Fruit fly (Drosophila melanogaster) whole organism, prepupa: ENCODE measurements around the gene CG18170.

Experiments
- CG10631 ChIP-seq: fragments of 200-800 bp; sonication (Bioruptor generic); optimal IDR thresholded peaks from 2 replicates; lab custom pipeline; 2016; ENCODE audit warnings: missing biosample characterization, missing genetic modification characterization
- CG11762 ChIP-seq: fragments of 200-800 bp; sonication (Bioruptor generic); optimal IDR thresholded peaks from 3 replicates; lab custom pipeline; 2016; ENCODE audit warnings: missing biosample characterization, missing genetic modification characterization; ENCODE audit not compliant: insufficient read depth
- CG15336 ChIP-seq: fragments of 200-800 bp; sonication (Bioruptor generic); IDR thresholded peaks from 2 replicates; pipeline ENCODE4 v1.3.6; 2022; ENCODE audit warnings: missing biosample characterization, missing genetic modification characterization
- CG1621 ChIP-seq: fragments of 200-800 bp; sonication (Bioruptor generic); optimal IDR thresholded peaks from 3 replicates; lab custom pipeline; 2018; ENCODE audit warnings: missing biosample characterization, mild to moderate bottlenecking, missing genetic modification characterization
- CG16779 ChIP-seq: fragments of 200-800 bp; sonication (Bioruptor generic); optimal IDR thresholded peaks from 3 replicates; lab custom pipeline; 2017; ENCODE audit warnings: missing biosample characterization, mild to moderate bottlenecking, missing genetic modification characterization
- CG3032 ChIP-seq: fragments of 200-800 bp; optimal IDR thresholded peaks from 2 replicates; lab custom pipeline; 2019; ENCODE audit warnings: missing biosample characterization, mild to moderate bottlenecking, missing genetic modification characterization, moderate library complexity
- CG31627 ChIP-seq: fragments of 200-800 bp; sonication (Bioruptor generic); optimal IDR thresholded peaks from 3 replicates; lab custom pipeline; 2016; ENCODE audit warnings: missing biosample characterization, missing genetic modification characterization
- CG34406 ChIP-seq: fragments of 200-800 bp; sonication (Bioruptor generic); optimal IDR thresholded peaks from 3 replicates; lab custom pipeline; 2016; ENCODE audit warnings: missing biosample characterization, missing genetic modification characterization
- CG3919 ChIP-seq: fragments of 200-800 bp; sonication (Bioruptor generic); optimal IDR thresholded peaks from 3 replicates; lab custom pipeline; 2016; ENCODE audit warnings: missing biosample characterization, missing genetic modification characterization
- CG4318 ChIP-seq: fragments of 200-800 bp; sonication (Bioruptor generic); optimal IDR thresholded peaks from 3 replicates; lab custom pipeline; 2017; ENCODE audit warnings: missing biosample characterization, mild to moderate bottlenecking, missing genetic modification characterization
- CG6163 ChIP-seq: fragments of 200-800 bp; sonication (Bioruptor generic); IDR thresholded peaks from 3 replicates; pipeline ENCODE4 v1.3.6; 2022; ENCODE audit warnings: missing biosample characterization, missing genetic modification characterization
- CG6276 ChIP-seq: fragments of 200-800 bp; sonication (Bioruptor generic); optimal IDR thresholded peaks from 2 replicates; lab custom pipeline; 2017; ENCODE audit warnings: missing biosample characterization, mild to moderate bottlenecking, missing genetic modification characterization
- CG6808 ChIP-seq: fragments of 200-800 bp; sonication (Bioruptor generic); optimal IDR thresholded peaks from 3 replicates; lab custom pipeline; 2017; ENCODE audit warnings: missing biosample characterization, missing genetic modification characterization, mild to moderate bottlenecking, moderate library complexity, missing genetic modification reagents
- CG6854 ChIP-seq: fragments of 200-800 bp; sonication (Bioruptor generic); optimal IDR thresholded peaks from 2 replicates; lab custom pipeline; 2017; ENCODE audit warnings: missing biosample characterization, mild to moderate bottlenecking, missing genetic modification characterization
- CG8319 ChIP-seq: fragments of 200-800 bp; sonication (Bioruptor generic); optimal IDR thresholded peaks from 3 replicates; lab custom pipeline; 2016; ENCODE audit warnings: missing biosample characterization, missing genetic modification characterization
- CG8632 ChIP-seq: fragments of 200-800 bp; sonication (Bioruptor generic); optimal IDR thresholded peaks from 3 replicates; lab custom pipeline; 2016; ENCODE audit warnings: missing biosample characterization, missing genetic modification characterization
- CG9139 ChIP-seq: fragments of 200-800 bp; sonication (Bioruptor generic); optimal IDR thresholded peaks from 3 replicates; lab custom pipeline; 2017; ENCODE audit warnings: missing biosample characterization, mild to moderate bottlenecking, missing genetic modification characterization
- Eip78C ChIP-seq: fragments of 200-800 bp; sonication (Bioruptor generic); peaks from one replicate; lab custom pipeline; 2016; ENCODE audit warnings: missing biosample characterization, missing genetic modification characterization
- Ets21C ChIP-seq: fragments of 200-800 bp; sonication (Bioruptor generic); optimal IDR thresholded peaks from 3 replicates; lab custom pipeline; 2016; ENCODE audit warnings: missing biosample characterization, missing genetic modification characterization
- Ets96B ChIP-seq: fragments of 200-800 bp; optimal IDR thresholded peaks from 2 replicates; lab custom pipeline; 2019; ENCODE audit warnings: missing biosample characterization, mild to moderate bottlenecking, missing genetic modification characterization, moderate library complexity
- Hr38 ChIP-seq: sonication (Bioruptor generic); optimal IDR thresholded peaks from 2 replicates; lab custom pipeline; 2016; ENCODE audit warnings: missing biosample characterization, missing genetic modification characterization
- Hr4 ChIP-seq: fragments of 200-800 bp; sonication (Bioruptor generic); optimal IDR thresholded peaks from 3 replicates; lab custom pipeline; 2016; ENCODE audit warnings: missing biosample characterization, missing genetic modification characterization
- Lpt ChIP-seq: fragments of 200-800 bp; sonication (Bioruptor generic); optimal IDR thresholded peaks from 3 replicates; lab custom pipeline; 2016; ENCODE audit warnings: missing biosample characterization, missing genetic modification characterization
- OdsH ChIP-seq: fragments of 200-800 bp; sonication (Bioruptor generic); optimal IDR thresholded peaks from 3 replicates; lab custom pipeline; 2016; ENCODE audit warnings: missing biosample characterization, missing genetic modification characterization
- Smox ChIP-seq: fragments of 200-800 bp; sonication (Bioruptor generic); optimal IDR thresholded peaks from 3 replicates; lab custom pipeline; 2016; ENCODE audit warnings: missing biosample characterization, missing genetic modification characterization
- Sox102F ChIP-seq: fragments of 200-800 bp; sonication (Bioruptor generic); optimal IDR thresholded peaks from 2 replicates; lab custom pipeline; 2016; ENCODE audit warnings: missing biosample characterization, mild to moderate bottlenecking, missing genetic modification characterization
- Sox14 ChIP-seq: fragments of 200-800 bp; sonication (Bioruptor generic); optimal IDR thresholded peaks from 3 replicates; lab custom pipeline; 2016; ENCODE audit warnings: missing biosample characterization, missing genetic modification characterization
- Sox15 ChIP-seq: fragments of 200-800 bp; sonication (Bioruptor generic); optimal IDR thresholded peaks from 3 replicates; lab custom pipeline; 2016; ENCODE audit warnings: missing biosample characterization, missing genetic modification characterization
- achi ChIP-seq: fragments of 200-800 bp; sonication (Bioruptor generic); optimal IDR thresholded peaks from 3 replicates; lab custom pipeline; 2016; ENCODE audit warnings: missing biosample characterization, missing genetic modification characterization
- acj6 ChIP-seq: fragments of 200-800 bp; sonication (Bioruptor generic); optimal IDR thresholded peaks from 3 replicates; lab custom pipeline; 2016; ENCODE audit warnings: missing biosample characterization, missing genetic modification characterization
- cyc ChIP-seq: fragments of 200-800 bp; sonication (Bioruptor generic); optimal IDR thresholded peaks from 3 replicates; lab custom pipeline; 2016; ENCODE audit warnings: missing biosample characterization, missing genetic modification characterization
- dac ChIP-seq: fragments of 200-800 bp; sonication (Bioruptor generic); optimal IDR thresholded peaks from 2 replicates; lab custom pipeline; 2017; ENCODE audit warnings: missing biosample characterization, mild to moderate bottlenecking, missing genetic modification characterization
- eg ChIP-seq: fragments of 200-800 bp; sonication (Bioruptor generic); IDR thresholded peaks from 3 replicates; pipeline ENCODE4 v1.3.6; 2022; ENCODE audit warnings: missing biosample characterization, missing genetic modification characterization
- esn ChIP-seq: fragments of 200-800 bp; sonication (Bioruptor generic); optimal IDR thresholded peaks from 2 replicates; lab custom pipeline; 2016; ENCODE audit warnings: missing biosample characterization, mild to moderate bottlenecking, missing genetic modification characterization, moderate library complexity
- fd59A ChIP-seq: fragments of 200-800 bp; sonication (Bioruptor generic); optimal IDR thresholded peaks from 2 replicates; lab custom pipeline; 2017; ENCODE audit warnings: missing biosample characterization, mild to moderate bottlenecking, missing genetic modification characterization, missing genetic modification reagents
- fd85E ChIP-seq: fragments of 200-800 bp; sonication (Bioruptor generic); optimal IDR thresholded peaks from 3 replicates; lab custom pipeline; 2016; ENCODE audit warnings: missing biosample characterization, missing genetic modification characterization
- lz ChIP-seq: fragments of 200-800 bp; sonication (Bioruptor generic); optimal IDR thresholded peaks from 3 replicates; lab custom pipeline; 2016; ENCODE audit warnings: missing biosample characterization, missing genetic modification characterization
- net ChIP-seq: fragments of 200-800 bp; sonication (Bioruptor generic); optimal IDR thresholded peaks from 3 replicates; lab custom pipeline; 2016; ENCODE audit warnings: missing biosample characterization, missing genetic modification characterization
- ss ChIP-seq, 2 experiments: fragments of 200-800 bp; sonication (Bioruptor generic); optimal IDR thresholded peaks; 2 replicates in 1 of 2; 3 replicates in 1 of 2; lab custom pipeline; 2017 to 2018; ENCODE audit warnings: mild to moderate bottlenecking in 2 of 2, missing biosample characterization in 2 of 2, missing genetic modification characterization in 2 of 2, moderate library complexity in 1 of 2
- svp ChIP-seq: fragments of 200-800 bp; sonication (Bioruptor generic); peaks from one replicate; lab custom pipeline; 2016; ENCODE audit warnings: missing biosample characterization, missing genetic modification characterization
- topi ChIP-seq: fragments of 200-800 bp; sonication (Bioruptor generic); optimal IDR thresholded peaks from 3 replicates; lab custom pipeline; 2016; ENCODE audit warnings: missing biosample characterization, missing genetic modification characterization
- vri ChIP-seq: fragments of 200-800 bp; sonication (Bioruptor generic); optimal IDR thresholded peaks from 3 replicates; lab custom pipeline; 2016; ENCODE audit warnings: missing biosample characterization, mild to moderate bottlenecking, missing genetic modification characterization

Gene CG18170

dm6 chr3L:1558178-1558788, 44.5 kb upstream of the CG18170 start, which contains the start of the genes Pex10 and CG12099 (continued):
- TF ChIP-seq achi: peak; percentile 86
- TF ChIP-seq CG6163 (GFP tag; lab: Robert Waterston, UW): peak; percentile 86
- peak; percentile 84 for TF ChIP-seq CG3919 (GFP tag; lab: Kevin White, UChicago)
- peak; percentile 42 for TF ChIP-seq CG16779
- peak; percentile 75 for TF ChIP-seq topi (GFP tag; lab: Kevin White, UChicago)
- TF ChIP-seq CG11762 (GFP tag; lab: Kevin White, UChicago): peak; percentile 65
- TF ChIP-seq CG15336 (GFP tag; lab: Robert Waterston, UW): peak; percentile 74
- peak; percentile 81 for TF ChIP-seq Hr4 (GFP tag; lab: Kevin White, UChicago)
- peak; percentile 78 for TF ChIP-seq vri (GFP tag; lab: Kevin White, UChicago)
- peak; percentile 83 for TF ChIP-seq lz
- peak; percentile 18 for TF ChIP-seq CG6276
- peak; percentile 58 for TF ChIP-seq CG1621 (tag; lab: Kevin White, UChicago)
- peak; percentile 82 for TF ChIP-seq dac (GFP tag; lab: Kevin White, UChicago)
- peak; percentile 67 for TF ChIP-seq CG8319 (GFP tag; lab: Kevin White, UChicago)
- peak; percentile 68 for TF ChIP-seq CG4318 (GFP tag; lab: Kevin White, UChicago)
- peak; percentile 76 for TF ChIP-seq net (GFP tag; lab: Kevin White, UChicago)
- peak; percentile 83 for TF ChIP-seq CG31627 (GFP tag; lab: Kevin White, UChicago)
- peak; percentile 81 for TF ChIP-seq CG8632 (GFP tag; lab: Kevin White, UChicago)
- TF ChIP-seq acj6: peak; percentile 88
- peak; percentile 78 for TF ChIP-seq CG6808 (GFP tag; lab: Kevin White, UChicago)
- peak; percentile 79 for TF ChIP-seq Eip78C (GFP tag; lab: Kevin White, UChicago)
- TF ChIP-seq Smox: no peak
- peak; percentile 20 for TF ChIP-seq fd85E (GFP tag; lab: Kevin White, UChicago)
- TF ChIP-seq CG9139 (GFP tag; lab: Kevin White, UChicago): peak; percentile 39

- TF ChIP-seq Hr38 (GFP tag; lab: Kevin White, UChicago) (no peak), Sox14 (GFP tag; lab: Kevin White, UChicago) (no peak), fd85E (GFP tag; lab: Kevin White, UChicago) (no peak)
Observed at dm6 chr3L:1565092-1565491, 37.7 kb upstream of the CG18170 start, which contains the start of gene CG12003. Gene CG12003, plus strand, starts transcription at chr3L:1565392.

- TF ChIP-seq CG11762 (GFP tag; lab: Kevin White, UChicago) (no peak), Eip78C (GFP tag; lab: Kevin White, UChicago) (peak; percentile 73), Hr4 (GFP tag; lab: Kevin White, UChicago) (peak; percentile 42), CG15336 (GFP tag; lab: Robert Waterston, UW) (peak; percentile 20; the same call in 1 of the 2 replicates), CG1621 (tag; lab: Kevin White, UChicago) (no peak), vri (GFP tag; lab: Kevin White, UChicago) (peak; percentile 52), Ets96B (tag; lab: Kevin White, UChicago) (no peak), CG34406 (GFP tag; lab: Kevin White, UChicago) (no peak), net (GFP tag; lab: Kevin White, UChicago) (peak; percentile 55), ss (GFP tag; optimal IDR thresholded peaks at IDR 0.05; lab: Kevin White, UChicago) (peak; percentile 10 to 20), Lpt (GFP tag; lab: Kevin White, UChicago) (no peak), esn (GFP tag; lab: Kevin White, UChicago) (peak; percentile 43), CG6163 (GFP tag; lab: Robert Waterston, UW) (peak; percentile 34; the same call in 2 of the 3 replicates), lz (peak; percentile 19), CG6854 (peak; percentile 63), Ets21C (GFP tag; lab: Kevin White, UChicago) (no peak), eg (GFP tag; lab: Robert Waterston, UW) (0 out of 3 replicates have a peak, but pooled peaks have one; percentile 25), CG3032 (tag; lab: Kevin White, UChicago) (peak; percentile 18), CG10631 (GFP tag; lab: Kevin White, UChicago) (peak; percentile 50), CG3919 (GFP tag; lab: Kevin White, UChicago) (peak; percentile 29), svp (peak; percentile 57), fd59A (GFP tag; lab: Kevin White, UChicago) (no peak), OdsH (peak; percentile 48), cyc (peak; percentile 7), fd85E (GFP tag; lab: Kevin White, UChicago) (no peak), CG16779 (peak; percentile 50), Sox102F (GFP tag; lab: Kevin White, UChicago) (peak; percentile 23), topi (GFP tag; lab: Kevin White, UChicago) (no peak), CG31627 (GFP tag; lab: Kevin White, UChicago) (peak; percentile 31), Sox15 (GFP tag; lab: Kevin White, UChicago) (peak; percentile 11)
Observed at dm6 chr3L:1568225-1569161, 34.3 kb upstream of the CG18170 start, which contains the start of gene CG7879. Gene CG7879, minus strand, starts transcription at chr3L:1568608.
